Fruit fly (Drosophila melanogaster): ENCODE results near the gene croc.
A peak's percentile ranks its signal among the peaks of the same experiment; 100 is the strongest.

croc gene

dm6 chr3L:21453623-21454022 lies 22.7 kb downstream of the croc start (continued):
- TF ChIP-seq lola (GFP tag; optimal IDR thresholded peaks at IDR 0.05) (peak in 1 of 3 experiments; percentile 79), exex (tag; optimal IDR thresholded peaks at IDR 0.05) (no peak), CG17361 (GFP tag; IDR thresholded peaks at IDR 0.05) (peak; percentile 68), H15 (GFP tag; IDR thresholded peaks at IDR 0.05) (peak; percentile 59; the same call in 1 of the 3 replicates), Trl (optimal IDR thresholded peaks at IDR 0.05) (no peak), Trl (GFP tag; optimal IDR thresholded peaks at IDR 0.05) (peak; percentile 47), Deaf1 (tag; optimal IDR thresholded peaks at IDR 0.05) (no peak), E2f1 (GFP tag; IDR thresholded peaks at IDR 0.05) (peak; percentile 73), CG3847 (GFP tag; IDR thresholded peaks at IDR 0.05) (no peak), CG13296 (GFP tag; optimal IDR thresholded peaks at IDR 0.05) (no peak), CG4854 (GFP tag; optimal IDR thresholded peaks at IDR 0.05) (no peak), Bgb (GFP tag; IDR thresholded peaks at IDR 0.05; ENCODE audit: partially characterized antibody) (no peak), ham (GFP tag; IDR thresholded peaks at IDR 0.05) (no peak), CG3995 (GFP tag; optimal IDR thresholded peaks at IDR 0.05) (no peak), lmd (GFP tag; IDR thresholded peaks at IDR 0.05) (no peak), C15 (GFP tag; IDR thresholded peaks at IDR 0.05) (no peak), Ets97D (GFP tag; optimal IDR thresholded peaks at IDR 0.05) (no peak), Dll (GFP tag; IDR thresholded peaks at IDR 0.05; ENCODE audit: partially characterized antibody) (no peak), CG15011 (GFP tag; optimal IDR thresholded peaks at IDR 0.05) (no peak), CG12391 (tag; optimal IDR thresholded peaks at IDR 0.05) (peak; percentile 75), unc-4 (GFP tag; IDR thresholded peaks at IDR 0.05; ENCODE audit: partially characterized antibody) (no peak), Kr (GFP tag; optimal IDR thresholded peaks at IDR 0.05) (no peak), ERR (GFP tag; optimal IDR thresholded peaks at IDR 0.05) (no peak), shn (GFP tag; optimal IDR thresholded peaks at IDR 0.05) (peak; percentile 7), scrt (GFP tag; optimal IDR thresholded peaks at IDR 0.05) (no peak), cas (GFP tag; IDR thresholded peaks at IDR 0.05) (no peak), ewg (GFP tag; optimal IDR thresholded peaks at IDR 0.05) (peak; percentile 30), CG15479 (GFP tag; optimal IDR thresholded peaks at IDR 0.05) (no peak), CG6813 (GFP tag; optimal IDR thresholded peaks at IDR 0.05) (peak; percentile 66), Blimp-1 (GFP tag; optimal IDR thresholded peaks at IDR 0.05) (peak; percentile 72), CG9437 (GFP tag; optimal IDR thresholded peaks at IDR 0.05) (no peak), D19A (tag; optimal IDR thresholded peaks at IDR 0.05) (peak; percentile 68), Ravus (GFP tag; IDR thresholded peaks at IDR 0.05) (no peak), seq (GFP tag; IDR thresholded peaks at IDR 0.05) (no peak), MESR4 (GFP tag; optimal IDR thresholded peaks at IDR 0.05) (no peak), CG6854 (GFP tag; optimal IDR thresholded peaks at IDR 0.05) (no peak), ssp (GFP tag; IDR thresholded peaks at IDR 0.05) (peak; percentile 41; the same call in 1 of the 2 replicates), GATAe (GFP tag; conservative IDR thresholded peaks at IDR 0.05) (no peak), fd64A (GFP tag; optimal IDR thresholded peaks at IDR 0.05) (peak; percentile 20), CG1602 (GFP tag; optimal IDR thresholded peaks at IDR 0.05) (peak; percentile 47), dm (GFP tag; optimal IDR thresholded peaks at IDR 0.05) (peak; percentile 25), Rfx (GFP tag; IDR thresholded peaks at IDR 0.05) (no peak), CG17612 (GFP tag; IDR thresholded peaks at IDR 0.05) (no peak), Xrp1 (GFP tag; IDR thresholded peaks at IDR 0.05) (peak; percentile 89), CG10321 (GFP tag; IDR thresholded peaks at IDR 0.05) (no peak), CG5180 (GFP tag; optimal IDR thresholded peaks at IDR 0.05) (no peak), Hr39 (optimal IDR thresholded peaks at IDR 0.05) (no peak), gsb (GFP tag; IDR thresholded peaks at IDR 0.05) (no peak), HLHmδ (GFP tag; optimal IDR thresholded peaks at IDR 0.05) (no peak), CG4424 (GFP tag; optimal IDR thresholded peaks at IDR 0.05) (peak; percentile 75), CG13775 (GFP tag; optimal IDR thresholded peaks at IDR 0.05) (peak; percentile 48), h (optimal IDR thresholded peaks at IDR 0.05) (no peak), wor (GFP tag; IDR thresholded peaks at IDR 0.05) (no peak)
